Fruit fly (Drosophila melanogaster) S2 (cell line): Measurements from ENCODE around the gene mbm.

Experiments used
- CG8478 ChIP-seq: fragments of >200 bp; optimal IDR thresholded peaks from 2 replicates; lab custom pipeline; 2018
- CTCF ChIP-seq, 2 experiments: fragments of >200 bp; optimal IDR thresholded peaks; 2 replicates each; lab custom pipeline; 2018

dm6 chr2L:267441-268089 is 6.0 kb downstream of the mbm start, which contains the start of gene CG17075:
- TF ChIP-seq CG8478 (lab: Kevin White, UChicago): no peak
- TF ChIP-seq CTCF (optimal IDR thresholded peaks at IDR 0.05; lab: Kevin White, UChicago): no peak
